Fruit fly (Drosophila melanogaster) whole organism, adult: Measurements from ENCODE around the gene LManI.

Experiments used
- CG11617 ChIP-seq: fragments of 200-800 bp; sonication (Bioruptor generic); optimal IDR thresholded peaks from 2 replicates; lab custom pipeline; 2017; ENCODE audit warnings: mild to moderate bottlenecking, missing biosample characterization, missing genetic modification reagents, missing genetic modification characterization
- CG12768 ChIP-seq: fragments of 200-800 bp; sonication (Bioruptor generic); optimal IDR thresholded peaks from 2 replicates; lab custom pipeline; 2017; ENCODE audit warnings: missing biosample characterization, missing genetic modification characterization, mild to moderate bottlenecking, moderate library complexity, missing genetic modification reagents
- CG14711 ChIP-seq: fragments of 200-800 bp; sonication (Bioruptor generic); optimal IDR thresholded peaks from 2 replicates; lab custom pipeline; 2018; ENCODE audit warnings: missing biosample characterization, mild to moderate bottlenecking, missing genetic modification characterization, moderate library complexity
- CG1620 ChIP-seq: fragments of 200-800 bp; sonication (Bioruptor generic); optimal IDR thresholded peaks from 2 replicates; lab custom pipeline; 2016; ENCODE audit warnings: missing biosample characterization, missing genetic modification characterization
- CG33017 ChIP-seq: fragments of 200-800 bp; sonication (Bioruptor generic); optimal IDR thresholded peaks from 2 replicates; lab custom pipeline; 2018; ENCODE audit warnings: missing biosample characterization, mild to moderate bottlenecking, missing genetic modification characterization, moderate library complexity
- CG5204 ChIP-seq: fragments of 200-800 bp; sonication (Bioruptor generic); optimal IDR thresholded peaks from 2 replicates; lab custom pipeline; 2016; ENCODE audit warnings: missing biosample characterization, missing genetic modification characterization
- CG7045 ChIP-seq: fragments of 200-800 bp; sonication (Bioruptor generic); optimal IDR thresholded peaks from 2 replicates; lab custom pipeline; 2017; ENCODE audit warnings: missing biosample characterization, mild to moderate bottlenecking, missing genetic modification characterization
- CG7101 ChIP-seq: fragments of 200-800 bp; sonication (Bioruptor generic); optimal IDR thresholded peaks from 2 replicates; lab custom pipeline; 2018; ENCODE audit warnings: missing biosample characterization, mild to moderate bottlenecking, missing genetic modification characterization, moderate library complexity
- Clk ChIP-seq: fragments of 200-800 bp; sonication (Bioruptor generic); optimal IDR thresholded peaks from 2 replicates; lab custom pipeline; 2017; ENCODE audit warnings: missing biosample characterization, missing genetic modification characterization
- Crg-1 ChIP-seq: fragments of 200-800 bp; sonication (Bioruptor generic); optimal IDR thresholded peaks from 2 replicates; lab custom pipeline; 2016; ENCODE audit warnings: missing biosample characterization, missing genetic modification characterization
- Hr96 ChIP-seq: fragments of 200-800 bp; sonication (Bioruptor generic); optimal IDR thresholded peaks from 2 replicates; lab custom pipeline; 2016; ENCODE audit warnings: missing biosample characterization, missing genetic modification characterization
- Mnt ChIP-seq: fragments of 200-800 bp; sonication (Bioruptor generic); optimal IDR thresholded peaks from 2 replicates; lab custom pipeline; 2016; ENCODE audit warnings: missing biosample characterization, mild to moderate bottlenecking, missing genetic modification characterization
- bab1 ChIP-seq: fragments of 200-800 bp; sonication (Bioruptor generic); optimal IDR thresholded peaks from 3 replicates; lab custom pipeline; 2019; ENCODE audit warnings: missing biosample characterization, mild to moderate bottlenecking, missing genetic modification characterization, moderate library complexity
- cic ChIP-seq: fragments of 200-800 bp; sonication (Bioruptor generic); optimal IDR thresholded peaks from 2 replicates; lab custom pipeline; 2017; ENCODE audit warnings: missing biosample characterization, mild to moderate bottlenecking, missing genetic modification characterization, moderate library complexity
- cnc ChIP-seq, 2 experiments: fragments of >200 bp; optimal IDR thresholded peaks; 2 replicates each; lab custom pipeline; 2017
- kay ChIP-seq: fragments of 200-800 bp; sonication (Bioruptor generic); peaks from one replicate; lab custom pipeline; 2016; ENCODE audit warnings: missing biosample characterization, missing genetic modification characterization, borderline replicate concordance
- ovo ChIP-seq: fragments of 200-800 bp; sonication (Bioruptor generic); optimal IDR thresholded peaks from 2 replicates; lab custom pipeline; 2016; ENCODE audit warnings: missing biosample characterization, missing genetic modification characterization
- pad ChIP-seq: fragments of 200-800 bp; sonication (Bioruptor generic); optimal IDR thresholded peaks from 3 replicates; lab custom pipeline; 2017; ENCODE audit warnings: missing biosample characterization, missing genetic modification characterization, mild to moderate bottlenecking, moderate library complexity, missing genetic modification reagents
- tj ChIP-seq: fragments of 200-800 bp; sonication (Bioruptor generic); optimal IDR thresholded peaks from 3 replicates; lab custom pipeline; 2017; ENCODE audit warnings: missing biosample characterization, mild to moderate bottlenecking, missing genetic modification characterization, moderate library complexity
- toe ChIP-seq: fragments of 200-800 bp; sonication (Bioruptor generic); optimal IDR thresholded peaks from 2 replicates; lab custom pipeline; 2016; ENCODE audit warnings: missing biosample characterization, missing genetic modification characterization

Gene LManI

DNA sequence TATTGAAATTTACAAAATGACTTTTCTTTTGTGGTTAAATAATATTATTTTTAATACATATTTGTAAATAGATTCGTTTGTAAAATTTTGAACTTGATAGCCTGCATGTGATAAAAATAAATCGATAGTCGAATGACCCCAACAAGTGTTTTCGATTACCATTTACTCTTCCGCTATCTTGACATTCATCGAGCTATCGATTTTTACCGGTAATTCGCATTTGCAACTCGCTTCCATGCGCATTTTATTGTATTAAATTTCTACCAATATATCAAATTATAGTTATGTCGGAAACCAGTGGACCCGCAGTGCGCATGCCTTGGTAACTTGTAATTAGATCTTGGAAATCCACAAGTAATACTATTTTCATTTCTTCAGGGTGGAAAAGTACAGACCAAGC lies 38.1 kb downstream of the LManI start, which contains the start of gene RfC3:
TSS of gene RfC3 (plus strand) at position 210 of the 400 bp plus-strand sequence.
- TF ChIP-seq bab1 (GFP tag; lab: Kevin White, UChicago) (no peak), CG12768 (GFP tag; lab: Kevin White, UChicago) (no peak), kay (GFP tag; lab: Kevin White, UChicago) (peak; percentile 94), Mnt (GFP tag; lab: Kevin White, UChicago) (peak; percentile 16), CG5204 (no peak), cic (GFP tag; lab: Kevin White, UChicago) (no peak)

DNA sequence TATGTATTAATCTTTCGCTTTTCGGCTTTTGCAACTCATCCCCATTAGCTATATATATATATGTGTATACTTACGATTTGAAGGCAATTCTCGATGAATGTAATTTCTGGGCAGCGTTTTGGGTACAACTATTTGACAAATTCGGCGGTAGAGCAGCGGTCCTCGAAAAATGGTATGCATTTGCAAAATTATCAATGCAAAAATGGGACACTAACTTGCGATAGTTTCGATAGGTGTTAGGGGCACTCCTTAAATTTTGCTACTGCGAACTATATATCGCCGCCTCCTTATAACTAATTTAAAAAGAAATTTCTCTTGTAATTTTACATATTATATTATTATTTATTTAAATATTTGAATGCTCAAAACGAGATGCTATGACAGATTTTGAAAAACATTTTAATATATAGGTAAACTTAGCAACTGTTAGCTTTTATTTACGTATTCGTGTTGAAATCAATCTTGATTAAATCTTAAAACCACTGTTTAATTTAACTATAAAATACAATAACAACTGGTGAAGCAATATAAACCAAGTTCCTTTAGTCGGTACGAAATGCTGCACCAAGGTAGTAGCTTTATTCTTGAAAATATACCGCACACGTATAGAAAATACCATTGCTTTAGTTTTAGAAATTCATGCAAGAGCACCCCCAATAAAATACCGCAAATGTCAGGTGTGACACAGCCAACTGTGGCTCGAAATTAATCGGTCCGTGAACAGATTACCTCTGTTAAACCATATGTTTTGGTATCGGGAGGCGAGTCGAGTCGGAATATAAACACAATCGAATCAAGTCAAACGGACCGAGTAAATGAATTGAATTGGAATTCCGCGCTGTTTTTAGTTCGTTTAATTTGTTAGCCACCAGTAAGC lies 43.6 kb downstream of the LManI start, which contains the start of the genes CG5355 and Klp31E:
TSS of gene CG5355 (minus strand) at position 213 of the 877 bp plus-strand sequence.
TSS of gene Klp31E (plus strand) at position 767 of the 877 bp plus-strand sequence.
- peak; percentile 52 for TF ChIP-seq pad (GFP tag; lab: Kevin White, UChicago)
- peak; percentile 64 for TF ChIP-seq CG7045 (GFP tag; lab: Kevin White, UChicago)
- TF ChIP-seq bab1 (GFP tag; lab: Kevin White, UChicago) = no peak
- no peak for TF ChIP-seq kay (GFP tag; lab: Kevin White, UChicago)
- no peak for TF ChIP-seq toe (GFP tag; lab: Kevin White, UChicago)
- peak; percentile 46 for TF ChIP-seq CG1620 (GFP tag; lab: Kevin White, UChicago)
- peak; percentile 78 for TF ChIP-seq CG11617
- TF ChIP-seq cnc (optimal IDR thresholded peaks at IDR 0.05; lab: Kevin White, UChicago) = peak in 1 of 2 experiments; percentile 37
- peak; percentile 61 for TF ChIP-seq CG12768 (GFP tag; lab: Kevin White, UChicago)
- peak; percentile 31 for TF ChIP-seq Clk (GFP tag; lab: Kevin White, UChicago)
- no peak for TF ChIP-seq cic (GFP tag; lab: Kevin White, UChicago)
- TF ChIP-seq tj (GFP tag; lab: Kevin White, UChicago) = peak; percentile 39
- peak; percentile 60 for TF ChIP-seq CG7101 (tag; lab: Kevin White, UChicago)
- TF ChIP-seq CG14711 = peak; percentile 47
- TF ChIP-seq CG5204 = no peak
- TF ChIP-seq Crg-1 (GFP tag; lab: Kevin White, UChicago) = no peak
- no peak for TF ChIP-seq Hr96 (GFP tag; lab: Kevin White, UChicago)
- peak; percentile 41 for TF ChIP-seq CG33017 (tag; lab: Kevin White, UChicago)
- no peak for TF ChIP-seq ovo (GFP tag; lab: Kevin White, UChicago)
- peak; percentile 33 for TF ChIP-seq Mnt (GFP tag; lab: Kevin White, UChicago)

DNA sequence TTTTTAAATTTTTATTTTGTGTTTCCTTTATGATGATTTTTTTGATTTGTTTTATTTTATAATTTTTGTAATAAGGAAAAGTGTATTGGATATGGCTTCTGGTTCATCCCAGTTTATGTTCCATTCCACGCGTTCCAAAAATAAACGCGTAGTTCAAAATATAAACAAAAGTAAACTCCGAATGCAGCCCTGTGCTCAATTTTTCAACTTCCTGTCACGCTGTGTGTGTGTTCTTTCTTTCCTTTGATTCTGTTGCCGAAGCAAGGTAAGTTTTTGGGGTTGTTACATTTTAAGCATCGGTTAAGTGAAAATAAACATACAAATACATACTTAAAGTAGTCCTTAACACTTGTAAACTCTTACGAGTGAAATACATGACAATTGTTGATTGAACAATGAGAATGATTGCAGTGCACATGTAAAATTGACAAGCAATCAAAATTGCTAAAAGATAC lies 48.9 kb downstream of the LManI start, which contains the start of the genes Ip259 and RpS27A:
TSS of gene Ip259 (plus strand) at position 231 of the 455 bp plus-strand sequence.
TSS of gene RpS27A (plus strand) at position 231 of the 455 bp plus-strand sequence.
- TF ChIP-seq Mnt (GFP tag; lab: Kevin White, UChicago) (peak; percentile 90), Hr96 (GFP tag; lab: Kevin White, UChicago) (no peak), pad (GFP tag; lab: Kevin White, UChicago) (peak; percentile 64), toe (GFP tag; lab: Kevin White, UChicago) (no peak), CG12768 (GFP tag; lab: Kevin White, UChicago) (peak; percentile 80), CG14711 (peak; percentile 60), CG33017 (tag; lab: Kevin White, UChicago) (peak; percentile 59), CG11617 (peak; percentile 86), CG7045 (GFP tag; lab: Kevin White, UChicago) (peak; percentile 80), CG7101 (tag; lab: Kevin White, UChicago) (peak; percentile 87), tj (GFP tag; lab: Kevin White, UChicago) (peak; percentile 53), Clk (GFP tag; lab: Kevin White, UChicago) (peak; percentile 74), Crg-1 (GFP tag; lab: Kevin White, UChicago) (peak; percentile 83), cic (GFP tag; lab: Kevin White, UChicago) (no peak), CG1620 (GFP tag; lab: Kevin White, UChicago) (peak; percentile 83), kay (GFP tag; lab: Kevin White, UChicago) (peak; percentile 54), bab1 (GFP tag; lab: Kevin White, UChicago) (peak; percentile 73), cnc (optimal IDR thresholded peaks at IDR 0.05; lab: Kevin White, UChicago) (no peak), CG5204 (no peak), ovo (GFP tag; lab: Kevin White, UChicago) (no peak)

DNA sequence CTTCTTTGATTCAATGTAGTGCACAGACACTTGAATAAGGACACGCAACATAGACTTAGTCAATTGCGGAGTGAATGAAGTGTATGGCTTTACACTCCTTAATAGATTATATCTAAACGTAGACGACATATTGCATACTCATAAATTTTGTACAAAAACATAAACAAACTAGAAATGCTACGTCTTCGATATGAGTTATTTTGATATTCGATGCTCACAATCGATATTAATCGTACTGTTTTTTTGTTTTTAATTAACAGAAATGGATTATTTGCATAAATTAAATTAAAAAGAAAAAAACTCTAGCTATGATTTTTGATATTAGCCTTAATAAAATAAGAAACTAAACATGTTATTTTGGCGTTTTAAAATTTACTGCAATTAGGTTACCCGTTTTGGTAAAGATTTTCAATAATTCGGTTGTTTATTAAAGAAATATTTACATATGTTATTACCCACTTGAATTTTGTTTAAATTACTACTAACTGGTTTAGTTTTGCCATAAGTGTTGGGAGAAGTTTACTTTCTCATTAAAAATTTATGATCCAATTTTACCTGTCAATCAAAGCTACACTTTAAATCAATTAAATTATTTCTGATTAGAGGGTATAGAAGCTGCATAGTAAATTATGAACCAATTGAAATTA lies 51.9 kb downstream of the LManI start, which contains the start of the genes CG17768, LSm-4 and Ir31a:
TSS of gene CG17768 (minus strand) at position 196 of the 647 bp plus-strand sequence.
TSS of gene LSm-4 (minus strand) at position 196 of the 647 bp plus-strand sequence.
TSS of gene Ir31a (plus strand) at position 558 of the 647 bp plus-strand sequence.
- TF ChIP-seq CG11617 (no peak), tj (GFP tag; lab: Kevin White, UChicago) (no peak), cnc (optimal IDR thresholded peaks at IDR 0.05; lab: Kevin White, UChicago) (no peak), cic (GFP tag; lab: Kevin White, UChicago) (no peak), bab1 (GFP tag; lab: Kevin White, UChicago) (no peak), ovo (GFP tag; lab: Kevin White, UChicago) (no peak), CG5204 (no peak), CG12768 (GFP tag; lab: Kevin White, UChicago) (no peak), Crg-1 (GFP tag; lab: Kevin White, UChicago) (no peak), Hr96 (GFP tag; lab: Kevin White, UChicago) (no peak), CG7045 (GFP tag; lab: Kevin White, UChicago) (no peak), Clk (GFP tag; lab: Kevin White, UChicago) (no peak), toe (GFP tag; lab: Kevin White, UChicago) (no peak), CG7101 (tag; lab: Kevin White, UChicago) (no peak), CG33017 (tag; lab: Kevin White, UChicago) (no peak), CG14711 (no peak), Mnt (GFP tag; lab: Kevin White, UChicago) (no peak)
